Fruit fly (Drosophila melanogaster): Measurements from ENCODE around the gene CG7579.

Gene CG7579

dm6 chr3L:15689518-15689917 is 6.3 kb upstream of the CG7579 start:
- no peak for TF ChIP-seq CG17801 (GFP tag; optimal IDR thresholded peaks at IDR 0.05; ENCODE audit: partially characterized antibody)

DNA sequence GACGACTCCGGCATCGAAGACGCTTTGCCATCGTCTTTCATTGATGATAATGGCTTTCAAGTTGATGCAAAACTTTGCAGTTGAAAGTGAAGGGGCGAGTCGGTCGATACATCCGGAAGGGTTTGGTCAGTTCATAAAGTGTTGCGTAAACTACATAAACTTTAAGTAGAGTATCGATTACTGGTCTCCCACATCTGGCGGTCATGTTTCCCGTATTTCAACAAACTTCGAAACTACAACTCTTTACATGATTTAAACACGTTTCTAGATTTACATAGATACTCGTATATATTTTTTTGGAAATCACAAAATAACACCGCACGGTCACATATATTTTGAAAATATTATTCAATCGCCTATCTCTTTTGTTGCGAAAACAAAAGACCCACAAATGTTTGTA is 4.6 kb upstream of the CG7579 start, which contains the start of gene CG34452:
TSS of gene CG34452 (minus strand) at position 101 of the 400 bp plus-strand sequence.
- TF ChIP-seq CG17801 (GFP tag; optimal IDR thresholded peaks at IDR 0.05; ENCODE audit: partially characterized antibody) = no peak

DNA sequence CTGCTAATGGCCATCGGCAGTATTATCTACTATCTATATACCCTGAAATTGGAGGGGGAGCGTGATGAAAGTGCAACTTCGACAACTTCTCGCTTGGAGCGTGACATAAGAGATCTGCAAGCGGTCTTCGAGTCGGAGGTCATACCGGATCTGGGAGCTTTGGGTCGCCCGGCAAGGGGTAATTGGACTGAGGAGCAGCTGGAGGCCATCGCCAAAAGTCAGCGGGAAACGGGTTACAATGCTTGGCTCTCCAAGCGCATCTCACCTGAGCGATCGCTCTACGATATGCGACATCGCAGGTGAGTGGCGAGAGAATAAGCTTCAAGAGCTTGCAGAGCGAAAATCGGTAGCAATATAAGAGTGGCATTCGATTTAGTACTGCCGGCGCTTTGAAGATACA is 772 bp upstream of the CG7579 start:
- TF ChIP-seq CG17801 (GFP tag; optimal IDR thresholded peaks at IDR 0.05; ENCODE audit: partially characterized antibody) = no peak

dm6 chr3L:15679420-15679819 is 3.8 kb downstream of the CG7579 start, which contains the start of gene CG7304:
TSS of gene CG7304 (plus strand) at chr3L:15679720.
- no peak for TF ChIP-seq CG17801 (GFP tag; optimal IDR thresholded peaks at IDR 0.05; ENCODE audit: partially characterized antibody)

DNA sequence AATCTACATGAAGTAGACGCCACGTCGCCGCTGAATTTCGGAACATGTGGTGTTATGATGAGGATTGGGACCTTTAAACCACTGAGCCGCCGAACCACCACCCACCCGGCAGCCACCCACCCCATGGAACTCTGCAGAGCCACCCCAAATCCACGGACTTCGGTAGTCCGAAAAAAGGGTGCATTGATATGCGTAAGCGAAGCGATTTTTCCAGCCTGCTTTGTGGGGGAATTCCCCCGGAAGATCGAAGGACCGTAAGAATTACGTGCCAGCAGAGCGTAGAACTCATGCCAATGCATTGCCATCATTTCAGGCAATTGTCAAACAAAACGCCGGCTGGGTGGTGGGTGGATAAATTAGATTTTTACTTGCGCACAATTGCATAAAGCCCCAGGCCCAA is 5.0 kb downstream of the CG7579 start:
- no peak for TF ChIP-seq CG17801 (GFP tag; optimal IDR thresholded peaks at IDR 0.05; ENCODE audit: partially characterized antibody)

dm6 chr3L:15677662-15678061 is 5.6 kb downstream of the CG7579 start:
- no peak for TF ChIP-seq CG17801 (GFP tag; optimal IDR thresholded peaks at IDR 0.05; ENCODE audit: partially characterized antibody)

DNA sequence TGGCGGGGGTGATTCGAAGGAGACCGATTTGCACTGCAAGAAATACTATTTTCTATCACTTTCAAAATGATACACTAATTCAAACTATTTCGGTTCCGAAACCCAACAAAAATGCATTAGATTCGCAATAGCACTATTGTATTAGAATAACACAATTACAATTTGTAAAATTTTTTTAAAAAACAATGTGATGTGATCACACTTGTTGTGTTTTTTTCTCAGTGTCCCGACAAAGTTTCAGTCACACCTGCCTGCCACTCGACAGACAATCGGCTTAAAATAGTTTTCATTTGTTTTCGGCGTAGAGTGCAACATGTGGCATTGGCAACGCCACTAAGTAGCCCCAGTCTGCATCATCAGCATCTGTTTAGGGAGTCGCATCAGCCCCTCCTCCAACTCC is 8.1 kb downstream of the CG7579 start:
- no peak for TF ChIP-seq CG17801 (GFP tag; optimal IDR thresholded peaks at IDR 0.05; ENCODE audit: partially characterized antibody)

DNA sequence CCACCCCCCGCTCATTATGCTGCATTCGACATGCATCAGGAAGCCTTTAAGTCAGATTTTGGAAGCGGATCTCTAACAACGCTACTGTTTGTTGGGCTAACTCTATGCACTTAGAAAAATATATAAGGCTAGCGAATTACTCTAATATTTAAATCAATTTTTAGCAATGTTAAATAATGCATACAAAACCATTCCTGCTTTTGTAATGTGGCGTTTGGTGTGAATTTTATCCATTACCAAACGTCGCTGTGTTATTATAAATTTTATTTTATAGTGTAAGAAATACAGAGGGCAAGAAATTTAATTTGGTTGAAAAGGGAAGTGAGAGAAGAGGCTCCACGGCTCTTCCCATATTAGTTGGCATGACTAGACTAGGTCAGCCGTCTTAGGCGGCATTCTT is 10.4 kb downstream of the CG7579 start:
- no peak for TF ChIP-seq CG17801 (GFP tag; optimal IDR thresholded peaks at IDR 0.05; ENCODE audit: partially characterized antibody)

dm6 chr3L:15670455-15670854 is 12.8 kb downstream of the CG7579 start:
- no peak for TF ChIP-seq CG17801 (GFP tag; optimal IDR thresholded peaks at IDR 0.05; ENCODE audit: partially characterized antibody)

- no peak for TF ChIP-seq CG17801 (GFP tag; optimal IDR thresholded peaks at IDR 0.05; ENCODE audit: partially characterized antibody)
Measured at dm6 chr3L:15669939-15670338, 13.3 kb downstream of the CG7579 start.

dm6 chr3L:15665741-15666140 is 17.5 kb downstream of the CG7579 start:
- no peak for TF ChIP-seq CG17801 (GFP tag; optimal IDR thresholded peaks at IDR 0.05; ENCODE audit: partially characterized antibody)

dm6 chr3L:15664199-15664794 is 18.9 kb downstream of the CG7579 start:
- no peak for TF ChIP-seq CG17801 (GFP tag; optimal IDR thresholded peaks at IDR 0.05; ENCODE audit: partially characterized antibody)

dm6 chr3L:15662510-15662909 is 20.7 kb downstream of the CG7579 start:
- no peak for TF ChIP-seq CG17801 (GFP tag; optimal IDR thresholded peaks at IDR 0.05; ENCODE audit: partially characterized antibody)

dm6 chr3L:15661567-15661966 is 21.7 kb downstream of the CG7579 start, which contains the start of gene CG43082:
TSS of gene CG43082 (plus strand) at chr3L:15661867.
- TF ChIP-seq CG17801 (GFP tag; optimal IDR thresholded peaks at IDR 0.05; ENCODE audit: partially characterized antibody) = no peak

DNA sequence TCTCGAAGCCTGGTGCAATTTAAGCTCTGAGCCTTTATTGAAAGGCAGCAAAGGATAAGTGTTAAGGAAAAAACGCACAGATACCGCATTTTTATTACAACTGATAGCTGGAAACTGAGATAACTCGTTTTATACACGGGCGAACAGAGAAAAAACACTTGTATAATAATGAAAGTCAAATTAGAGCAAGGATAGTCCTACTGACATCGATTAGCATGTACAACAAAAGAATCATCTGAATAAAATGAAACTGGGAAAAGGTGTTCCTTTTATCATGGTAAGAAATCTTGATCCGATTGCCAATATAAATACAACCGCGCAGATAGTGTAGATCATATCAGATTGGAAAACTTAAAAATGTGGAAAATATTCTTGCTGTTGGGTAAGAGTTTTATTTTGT is 22.3 kb downstream of the CG7579 start, which contains the start of the genes Eig71Ej and Eig71Ek:
TSS of gene Eig71Ej (minus strand) at position 101 of the 400 bp plus-strand sequence.
TSS of gene Eig71Ek (plus strand) at position 334 of the 400 bp plus-strand sequence.
- no peak for TF ChIP-seq CG17801 (GFP tag; optimal IDR thresholded peaks at IDR 0.05; ENCODE audit: partially characterized antibody)

DNA sequence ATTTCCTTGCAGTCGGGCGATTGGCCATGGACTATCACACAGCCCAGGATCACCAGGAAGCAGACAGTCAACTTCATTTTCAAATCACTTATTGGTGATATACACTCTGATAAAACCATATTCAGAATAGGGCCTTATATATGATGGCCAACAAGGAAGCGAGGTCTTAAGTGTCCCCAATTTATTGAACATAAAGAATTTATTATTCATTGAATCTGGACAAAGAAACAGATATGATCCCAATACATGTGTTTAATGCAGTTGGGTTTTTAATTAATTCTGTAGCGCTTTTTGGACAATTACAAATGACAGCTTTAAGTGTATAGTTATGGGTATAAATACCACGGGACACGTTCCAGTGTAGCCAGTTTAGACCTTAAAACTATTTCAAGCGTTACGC is 23.9 kb downstream of the CG7579 start, which contains the start of the genes Eig71Eh and Eig71Ei:
TSS of gene Eig71Eh (minus strand) at position 101 of the 400 bp plus-strand sequence.
TSS of gene Eig71Ei (plus strand) at position 367 of the 400 bp plus-strand sequence.
- TF ChIP-seq CG17801 (GFP tag; optimal IDR thresholded peaks at IDR 0.05; ENCODE audit: partially characterized antibody) = no peak

- TF ChIP-seq CG17801 (GFP tag; optimal IDR thresholded peaks at IDR 0.05; ENCODE audit: partially characterized antibody) = no peak
Measured at dm6 chr3L:15657290-15657689, 26.0 kb downstream of the CG7579 start, which contains the start of the genes Eig71Ef and Eig71Eg. TSS of gene Eig71Ef (minus strand) at chr3L:15657390. TSS of gene Eig71Eg (plus strand) at chr3L:15657628.
